Fruit fly (Drosophila melanogaster) whole organism, embryonic: ENCODE measurements around the gene CG15880.

Experiments used
- Antp ChIP-seq: fragments of 200-800 bp; sonication (Bioruptor generic); optimal IDR thresholded peaks from 3 replicates; lab custom pipeline; 2016; ENCODE audit warnings: missing biosample characterization, missing genetic modification characterization
- Atf6 ChIP-seq: fragments of 200-800 bp; sonication (Bioruptor generic); IDR thresholded peaks from 2 replicates; pipeline ENCODE4 v1.3.6; 2022; ENCODE audit warnings: missing biosample characterization, missing genetic modification characterization
- B-H1 ChIP-seq: fragments of 200-800 bp; sonication (Bioruptor generic); IDR thresholded peaks from 3 replicates; pipeline ENCODE4 v1.3.6; 2022; ENCODE audit warnings: missing biosample characterization, missing genetic modification characterization
- C15 ChIP-seq: fragments of 200-800 bp; sonication (Bioruptor generic); IDR thresholded peaks from 3 replicates; pipeline ENCODE4 v1.3.6; 2022; ENCODE audit warnings: missing biosample characterization, missing genetic modification characterization
- CG10462 ChIP-seq: fragments of 200-800 bp; sonication (Bioruptor generic); optimal IDR thresholded peaks from 2 replicates; lab custom pipeline; 2016; ENCODE audit warnings: missing biosample characterization, missing genetic modification characterization
- CG10959 ChIP-seq: fragments of 200-800 bp; sonication (Bioruptor generic); IDR thresholded peaks from 2 replicates; pipeline ENCODE4 v1.3.6; 2022; ENCODE audit warnings: missing biosample characterization, missing genetic modification characterization
- CG11695 ChIP-seq: fragments of 200-800 bp; sonication (Bioruptor generic); IDR thresholded peaks from 3 replicates; pipeline ENCODE4 v1.3.6; 2022; ENCODE audit warnings: missing biosample characterization, missing genetic modification characterization
- CG11696 ChIP-seq: fragments of 200-800 bp; sonication (Bioruptor generic); IDR thresholded peaks from 2 replicates; pipeline ENCODE4 v1.3.6; 2022; ENCODE audit warnings: missing biosample characterization, missing genetic modification characterization
- CG11723 ChIP-seq: fragments of 200-800 bp; sonication (Bioruptor generic); optimal IDR thresholded peaks from 2 replicates; lab custom pipeline; 2017; ENCODE audit warnings: missing biosample characterization, mild to moderate bottlenecking, missing genetic modification characterization
- CG12155 ChIP-seq: fragments of 200-800 bp; sonication (Bioruptor generic); optimal IDR thresholded peaks from 3 replicates; lab custom pipeline; 2016; ENCODE audit warnings: missing biosample characterization, missing genetic modification characterization
- CG12769 ChIP-seq: fragments of 200-800 bp; sonication (Bioruptor generic); optimal IDR thresholded peaks from 2 replicates; lab custom pipeline; 2019; ENCODE audit warnings: missing biosample characterization, mild to moderate bottlenecking, missing genetic modification characterization, moderate library complexity
- CG15011 ChIP-seq: fragments of 200-800 bp; sonication (Bioruptor generic); optimal IDR thresholded peaks from 3 replicates; lab custom pipeline; 2018; ENCODE audit warnings: missing biosample characterization, mild to moderate bottlenecking, missing genetic modification characterization
- CG15479 ChIP-seq: fragments of 200-800 bp; sonication (Bioruptor generic); optimal IDR thresholded peaks from 3 replicates; lab custom pipeline; 2019; ENCODE audit warnings: missing biosample characterization, mild to moderate bottlenecking, missing genetic modification characterization, moderate library complexity
- CG2678 ChIP-seq: fragments of 200-800 bp; sonication (Bioruptor generic); optimal IDR thresholded peaks from 3 replicates; lab custom pipeline; 2019; ENCODE audit warnings: missing biosample characterization, mild to moderate bottlenecking, missing genetic modification characterization, moderate library complexity
- CG2889 ChIP-seq: fragments of 200-800 bp; sonication (Bioruptor generic); IDR thresholded peaks from 3 replicates; pipeline ENCODE4 v1.3.6; 2022; ENCODE audit warnings: missing biosample characterization, missing genetic modification characterization
- CG32532 ChIP-seq: fragments of 200-800 bp; sonication (Bioruptor generic); IDR thresholded peaks from 2 replicates; pipeline ENCODE4 v1.3.6; 2022; ENCODE audit warnings: missing biosample characterization, missing genetic modification characterization
- CG3838 ChIP-seq: fragments of 200-800 bp; sonication (Bioruptor generic); optimal IDR thresholded peaks from 3 replicates; lab custom pipeline; 2016; ENCODE audit warnings: missing biosample characterization, missing genetic modification characterization
- CG4328 ChIP-seq: fragments of 200-800 bp; sonication (Bioruptor generic); optimal IDR thresholded peaks from 3 replicates; lab custom pipeline; 2017; ENCODE audit warnings: missing biosample characterization, missing genetic modification reagents, missing genetic modification characterization
- CG6654 ChIP-seq: fragments of 200-800 bp; sonication (Bioruptor generic); optimal IDR thresholded peaks from 2 replicates; lab custom pipeline; 2017; ENCODE audit warnings: missing biosample characterization, mild to moderate bottlenecking, missing genetic modification characterization
- CG6689 ChIP-seq: fragments of 200-800 bp; sonication (Bioruptor generic); IDR thresholded peaks from 2 replicates; pipeline ENCODE4 v1.3.6; 2022; ENCODE audit warnings: missing biosample characterization, missing genetic modification characterization
- CG6813 ChIP-seq: fragments of 200-800 bp; sonication (Bioruptor generic); optimal IDR thresholded peaks from 2 replicates; lab custom pipeline; 2017; ENCODE audit warnings: missing biosample characterization, missing genetic modification characterization, mild to moderate bottlenecking, moderate library complexity, missing genetic modification reagents
- CG7372 ChIP-seq: fragments of 200-800 bp; sonication (Bioruptor generic); IDR thresholded peaks from 2 replicates; pipeline ENCODE4 v1.3.6; 2022; ENCODE audit warnings: missing biosample characterization, missing genetic modification characterization
- CG9215 ChIP-seq: fragments of 200-800 bp; sonication (Bioruptor generic); IDR thresholded peaks from 2 replicates; pipeline ENCODE4 v1.3.6; 2022; ENCODE audit warnings: missing biosample characterization, missing genetic modification characterization
- CG9932 ChIP-seq: fragments of 200-800 bp; sonication (Bioruptor generic); IDR thresholded peaks from 2 replicates; pipeline ENCODE4 v1.3.6; 2022; ENCODE audit warnings: missing biosample characterization, missing genetic modification characterization
- Dbx ChIP-seq: fragments of 200-800 bp; sonication (Bioruptor generic); IDR thresholded peaks from 3 replicates; pipeline ENCODE4 v1.3.6; 2022; ENCODE audit warnings: missing biosample characterization, missing genetic modification characterization
- Elba2 ChIP-seq: fragments of 200-800 bp; sonication (Bioruptor generic); optimal IDR thresholded peaks from 3 replicates; lab custom pipeline; 2016; ENCODE audit warnings: missing biosample characterization, missing genetic modification characterization
- Fer3 ChIP-seq: fragments of 200-800 bp; sonication (Bioruptor generic); optimal IDR thresholded peaks from 2 replicates; lab custom pipeline; 2018; ENCODE audit warnings: missing biosample characterization, mild to moderate bottlenecking, missing genetic modification characterization, moderate library complexity
- H2.0 ChIP-seq: fragments of 200-800 bp; sonication (Bioruptor generic); IDR thresholded peaks from 2 replicates; pipeline ENCODE4 v1.3.6; 2022; ENCODE audit warnings: missing biosample characterization, missing genetic modification characterization
- HmgD ChIP-seq: fragments of 200-800 bp; sonication (Bioruptor generic); optimal IDR thresholded peaks from 3 replicates; lab custom pipeline; 2016; ENCODE audit warnings: missing biosample characterization, missing genetic modification characterization
- HmgZ ChIP-seq: fragments of 200-800 bp; sonication (Bioruptor generic); optimal IDR thresholded peaks from 2 replicates; lab custom pipeline; 2018; ENCODE audit warnings: missing biosample characterization, mild to moderate bottlenecking, missing genetic modification characterization
- Lpt ChIP-seq: fragments of >200 bp; optimal IDR thresholded peaks from 2 replicates; lab custom pipeline; 2018; ENCODE audit warnings: missing biosample characterization, missing genetic modification characterization
- MESR4 ChIP-seq: fragments of 200-800 bp; sonication (Bioruptor generic); optimal IDR thresholded peaks from 2 replicates; lab custom pipeline; 2018; ENCODE audit warnings: missing biosample characterization, mild to moderate bottlenecking, missing genetic modification characterization, moderate library complexity
- ase ChIP-seq: fragments of 200-800 bp; sonication (Bioruptor generic); IDR thresholded peaks from 3 replicates; pipeline ENCODE4 v1.3.6; 2022; ENCODE audit warnings: missing biosample characterization, missing genetic modification characterization
- ato ChIP-seq: fragments of 200-800 bp; sonication (Bioruptor generic); IDR thresholded peaks from 2 replicates; pipeline ENCODE4 v1.3.6; 2022; ENCODE audit warnings: missing biosample characterization, missing genetic modification characterization; ENCODE audit not compliant: partially characterized antibody
- bsh ChIP-seq, 2 experiments: fragments of 200-800 bp; sonication (Bioruptor generic); optimal IDR thresholded peaks; 2 replicates each; lab custom pipeline; 2017 to 2018; ENCODE audit warnings: mild to moderate bottlenecking in 2 of 2, missing biosample characterization in 2 of 2, missing genetic modification characterization in 2 of 2, moderate library complexity in 1 of 2
- crol ChIP-seq: fragments of 200-800 bp; sonication (Bioruptor generic); IDR thresholded peaks from 2 replicates; pipeline ENCODE4 v1.3.6; 2022; ENCODE audit warnings: missing biosample characterization, missing genetic modification characterization
- cwo ChIP-seq: fragments of 200-800 bp; sonication (Bioruptor generic); optimal IDR thresholded peaks from 3 replicates; lab custom pipeline; 2017; ENCODE audit warnings: missing biosample characterization, missing genetic modification characterization, mild to moderate bottlenecking, moderate library complexity, missing genetic modification reagents
- dan ChIP-seq: fragments of 200-800 bp; sonication (Bioruptor generic); IDR thresholded peaks from 2 replicates; pipeline ENCODE4 v1.3.6; 2022; ENCODE audit warnings: missing biosample characterization, missing genetic modification characterization
- dpn ChIP-seq, 2 experiments: fragments of 200-800 bp; sonication (Bioruptor generic); optimal IDR thresholded peaks; 3 replicates each; lab custom pipeline; 2016; ENCODE audit warnings: missing biosample characterization in 2 of 2, missing genetic modification characterization in 2 of 2
- eyg ChIP-seq: fragments of 200-800 bp; sonication (Bioruptor generic); optimal IDR thresholded peaks from 3 replicates; lab custom pipeline; 2016; ENCODE audit warnings: missing biosample characterization, missing genetic modification characterization
- grn ChIP-seq: fragments of 200-800 bp; sonication (Bioruptor generic); optimal IDR thresholded peaks from 3 replicates; lab custom pipeline; 2017; ENCODE audit warnings: missing biosample characterization, missing genetic modification characterization
- hb ChIP-seq: fragments of 200-800 bp; sonication (Bioruptor generic); IDR thresholded peaks from 3 replicates; pipeline ENCODE4 v1.3.6; 2022; ENCODE audit warnings: missing biosample characterization, missing genetic modification characterization; ENCODE audit not compliant: partially characterized antibody
- hbn ChIP-seq: fragments of 200-800 bp; sonication (Bioruptor generic); IDR thresholded peaks from 2 replicates; pipeline ENCODE4 v1.3.6; 2022; ENCODE audit warnings: missing biosample characterization, missing genetic modification characterization; ENCODE audit not compliant: partially characterized antibody
- mld ChIP-seq: fragments of 200-800 bp; sonication (Bioruptor generic); IDR thresholded peaks from 3 replicates; pipeline ENCODE4 v1.3.6; 2022; ENCODE audit warnings: missing biosample characterization, missing genetic modification characterization; ENCODE audit not compliant: partially characterized antibody
- pan ChIP-seq, 4 experiments: fragments of >200 bp in 3 of 4; fragments of 200-800 bp in 1 of 4; sonication (Bioruptor generic) in 1 of 4; optimal IDR thresholded peaks in 3 of 4; IDR thresholded peaks in 1 of 4; 2 replicates each; pipeline versions ENCODE4 v1.3.6 to Lab custom; 2017 to 2022; ENCODE audit warnings: missing biosample characterization in 2 of 4, missing genetic modification characterization in 2 of 4, mixed read lengths in 1 of 4
- pho ChIP-seq: fragments of 200-800 bp; sonication (Bioruptor generic); optimal IDR thresholded peaks from 2 replicates; lab custom pipeline; 2016; ENCODE audit warnings: missing biosample characterization, missing genetic modification characterization
- sens ChIP-seq: fragments of 200-800 bp; sonication (Bioruptor generic); peaks from one replicate; lab custom pipeline; 2016; ENCODE audit warnings: missing biosample characterization, missing genetic modification characterization
- slbo ChIP-seq: fragments of 200-800 bp; sonication (Bioruptor generic); IDR thresholded peaks from 2 replicates; pipeline ENCODE4 v1.3.6; 2022; ENCODE audit warnings: missing biosample characterization, missing genetic modification characterization
- sug ChIP-seq: fragments of 200-800 bp; optimal IDR thresholded peaks from 2 replicates; lab custom pipeline; 2019; ENCODE audit warnings: missing biosample characterization, mild to moderate bottlenecking, missing genetic modification characterization, moderate library complexity
- yki ChIP-seq: fragments of >200 bp; optimal IDR thresholded peaks from 3 replicates; lab custom pipeline; 2018

The CG15880 gene

dm6 chr2L:855052-855547 lies 37.4 kb upstream of the CG15880 start, which contains the start of gene CG13949 (continued):
- TF ChIP-seq slbo (GFP tag; lab: Robert Waterston, UW): peak; percentile 79
- peak; percentile 72 for TF ChIP-seq Fer3 (tag; lab: Kevin White, UChicago)
- peak; percentile 94 for TF ChIP-seq sens (GFP tag; lab: Kevin White, UChicago)
- TF ChIP-seq CG32532 (GFP tag; lab: Robert Waterston, UW): peak; percentile 87
- no peak for TF ChIP-seq pan (optimal IDR thresholded peaks at IDR 0.05; lab: Kevin White, UChicago)
- TF ChIP-seq pan (GFP tag; optimal IDR thresholded peaks at IDR 0.05 in 1 of 2, IDR thresholded peaks at IDR 0.05 in 1 of 2): peak in 1 of 2 experiments; percentile 83
- 0 out of 2 replicates have a peak, but pooled peaks have one; percentile 57 for TF ChIP-seq CG11696 (GFP tag; lab: Robert Waterston, UW)
- TF ChIP-seq ato: no peak
- peak; percentile 65 for TF ChIP-seq CG6689 (GFP tag; lab: Robert Waterston, UW)
- TF ChIP-seq C15 (GFP tag; lab: Robert Waterston, UW): no peak
- TF ChIP-seq CG15479 (GFP tag; lab: Kevin White, UChicago): no peak
- peak; percentile 49; the same call in 1 of the 2 replicates for TF ChIP-seq hbn (GFP tag; lab: Robert Waterston, UW)
- no peak for TF ChIP-seq yki (lab: Kevin White, UChicago)
- TF ChIP-seq CG10959: peak; percentile 99
- TF ChIP-seq CG9215 (GFP tag; lab: Robert Waterston, UW): peak; percentile 39
- no peak for TF ChIP-seq MESR4 (GFP tag; lab: Kevin White, UChicago)
- peak; percentile 82 for TF ChIP-seq HmgD (GFP tag; lab: Kevin White, UChicago)
- TF ChIP-seq CG2678 (tag; lab: Kevin White, UChicago): peak; percentile 73
- peak; percentile 60 for TF ChIP-seq Antp
- TF ChIP-seq CG12155: peak; percentile 69
- peak; percentile 80 for TF ChIP-seq H2.0 (GFP tag; lab: Robert Waterston, UW)
- no peak for TF ChIP-seq crol
- TF ChIP-seq Elba2 (GFP tag; lab: Kevin White, UChicago): no peak
- peak; percentile 37 for TF ChIP-seq cwo (GFP tag; lab: Kevin White, UChicago)
- TF ChIP-seq B-H1: peak; percentile 73
- peak; percentile 67; the same call in 1 of the 2 replicates for TF ChIP-seq Atf6 (GFP tag; lab: Robert Waterston, UW)
- TF ChIP-seq ase (GFP tag; lab: Robert Waterston, UW): peak; percentile 71; the same call in 2 of the 3 replicates
- TF ChIP-seq dpn (GFP tag; optimal IDR thresholded peaks at IDR 0.05; lab: Kevin White, UChicago): peak; percentile 48 to 67
- no peak for TF ChIP-seq Lpt (GFP tag; lab: Kevin White, UChicago)
- TF ChIP-seq Dbx (GFP tag; lab: Robert Waterston, UW): peak; percentile 82
- no peak for TF ChIP-seq CG11723 (GFP tag; lab: Kevin White, UChicago)
- TF ChIP-seq CG11695 (GFP tag; lab: Robert Waterston, UW): peak; percentile 76; the same call in 2 of the 3 replicates
- peak; percentile 44 for TF ChIP-seq sug (tag; lab: Kevin White, UChicago)
- TF ChIP-seq grn (GFP tag; lab: Kevin White, UChicago): peak; percentile 56
- TF ChIP-seq CG2889: no peak
- TF ChIP-seq CG3838 (GFP tag; lab: Kevin White, UChicago): no peak
- peak in 1 of 2 experiments; percentile 58 for TF ChIP-seq bsh (GFP tag; optimal IDR thresholded peaks at IDR 0.05; lab: Kevin White, UChicago)
- no peak for TF ChIP-seq CG6654 (GFP tag; lab: Kevin White, UChicago)
- peak; percentile 87 for TF ChIP-seq CG9932 (GFP tag; lab: Robert Waterston, UW)
- TF ChIP-seq CG10462 (GFP tag; lab: Kevin White, UChicago): peak; percentile 87
- peak; percentile 85 for TF ChIP-seq HmgZ (tag; lab: Kevin White, UChicago)
- no peak for TF ChIP-seq CG15011 (GFP tag; lab: Kevin White, UChicago)
- no peak for TF ChIP-seq CG4328 (GFP tag; lab: Kevin White, UChicago)
- no peak for TF ChIP-seq dan (GFP tag; lab: Robert Waterston, UW)
- TF ChIP-seq mld: no peak
- peak; percentile 66 for TF ChIP-seq pho (GFP tag; lab: Kevin White, UChicago)
- no peak for TF ChIP-seq eyg
- TF ChIP-seq CG6813 (GFP tag; lab: Kevin White, UChicago): peak; percentile 30
- TF ChIP-seq hb (GFP tag; lab: Robert Waterston, UW): no peak
- TF ChIP-seq CG12769 (tag; lab: Kevin White, UChicago): peak; percentile 38
- peak; percentile 56; the same call in 1 of the 2 replicates for TF ChIP-seq CG7372 (GFP tag; lab: Robert Waterston, UW)
